Worm (Caenorhabditis elegans) whole organism, L3 larva: ENCODE data around the gene srh-36.

ENCODE experiments used
- R02D3.7 ChIP-seq: fragments of 150-350 bp; optimal IDR thresholded peaks from 2 replicates; lab custom pipeline; 2014; ENCODE audit warnings: missing biosample characterization, missing genetic modification characterization
- ceh-82 ChIP-seq: fragments of 150-350 bp; optimal IDR thresholded peaks from 2 replicates; lab custom pipeline; 2014; ENCODE audit warnings: missing biosample characterization, missing genetic modification characterization
- mdl-1 ChIP-seq: fragments of 150-350 bp; optimal IDR thresholded peaks from 2 replicates; lab custom pipeline; 2014; ENCODE audit warnings: missing biosample characterization, missing genetic modification characterization
- pha-4 ChIP-seq: fragments of 150-350 bp; optimal IDR thresholded peaks from 2 replicates; lab custom pipeline; 2014; ENCODE audit warnings: missing biosample characterization, missing genetic modification reagents, missing genetic modification characterization
- unc-62 ChIP-seq: fragments of 150-350 bp; sonication (generic microtip); optimal IDR thresholded peaks from 4 replicates; lab custom pipeline; 2014; ENCODE audit warnings: missing biosample characterization, missing genetic modification reagents, missing genetic modification characterization

DNA sequence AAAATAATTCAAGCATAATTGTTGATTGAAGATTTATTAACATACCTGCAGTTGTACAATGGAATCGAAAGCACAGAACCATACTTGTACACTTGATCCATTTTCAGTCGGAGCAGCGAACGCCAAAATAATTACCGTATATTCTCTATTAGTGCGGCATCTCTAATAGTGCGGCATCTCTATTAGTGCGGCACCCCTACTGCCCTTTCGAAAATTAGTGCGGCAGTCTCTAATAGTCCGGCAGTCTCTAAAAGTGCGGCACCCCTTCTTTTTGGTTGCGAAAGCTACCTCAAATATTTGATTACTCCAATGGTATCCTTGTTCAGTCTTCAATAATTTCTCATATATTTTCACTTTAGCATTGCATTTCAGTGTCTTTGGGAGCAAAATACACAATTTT is 3.4 kb downstream of the srh-36 start, which contains the start of gene srt-34:
- no peak for TF ChIP-seq pha-4 (tag; lab: Kevin White, UChicago)
- no peak for TF ChIP-seq ceh-82 (tag; lab: Kevin White, UChicago)
- TF ChIP-seq unc-62: no peak
- no peak for TF ChIP-seq R02D3.7 (tag; lab: Kevin White, UChicago)
- no peak for TF ChIP-seq mdl-1 (tag; lab: Kevin White, UChicago)
